Fruit fly (Drosophila melanogaster) whole organism, wandering third instar larva: Measurements from ENCODE around the gene Galphaf.

Source experiments
- Abd-B ChIP-seq: fragments of >200 bp; optimal IDR thresholded peaks from 2 replicates; lab custom pipeline; 2017; ENCODE audit warnings: missing biosample characterization, missing genetic modification characterization
- CG32264 ChIP-seq: fragments of 200-800 bp; sonication (Bioruptor generic); optimal IDR thresholded peaks from 2 replicates; lab custom pipeline; 2016; ENCODE audit warnings: missing biosample characterization, missing genetic modification characterization
- CrebA ChIP-seq: fragments of 200-800 bp; sonication (Bioruptor generic); optimal IDR thresholded peaks from 2 replicates; lab custom pipeline; 2016; ENCODE audit warnings: missing biosample characterization, mild to moderate bottlenecking, missing genetic modification characterization, borderline replicate concordance
- Dfd ChIP-seq: fragments of >200 bp; optimal IDR thresholded peaks from 2 replicates; lab custom pipeline; 2017; ENCODE audit warnings: missing biosample characterization, missing genetic modification characterization
- Dif ChIP-seq: fragments of 200-275, 200-300 bp; sonication (Bioruptor generic); optimal IDR thresholded peaks from 2 replicates; lab custom pipeline; 2018; ENCODE audit warnings: missing biosample characterization, missing genetic modification characterization; ENCODE audit not compliant: partially characterized antibody
- GATAd ChIP-seq: sonication (Bioruptor generic); optimal IDR thresholded peaks from 2 replicates; lab custom pipeline; 2016; ENCODE audit warnings: missing biosample characterization, missing genetic modification characterization
- HLH106 ChIP-seq: fragments of 200-800 bp; optimal IDR thresholded peaks from 3 replicates; lab custom pipeline; 2019; ENCODE audit warnings: missing biosample characterization, mild to moderate bottlenecking, missing genetic modification characterization, moderate library complexity
- Hnf4 ChIP-seq: fragments of 200-800 bp; sonication (Bioruptor generic); optimal IDR thresholded peaks from 2 replicates; lab custom pipeline; 2016; ENCODE audit warnings: missing biosample characterization, mild to moderate bottlenecking, missing genetic modification characterization
- Hr83 ChIP-seq: fragments of 200-300 bp; sonication (Bioruptor generic); optimal IDR thresholded peaks from 2 replicates; lab custom pipeline; 2016; ENCODE audit warnings: missing biosample characterization, mild to moderate bottlenecking, missing genetic modification characterization, moderate library complexity; ENCODE audit not compliant: poor library complexity, severe bottlenecking
- Jra ChIP-seq: sonication (Bioruptor generic); optimal IDR thresholded peaks from 2 replicates; lab custom pipeline; 2016; ENCODE audit warnings: missing biosample characterization, missing genetic modification characterization
- Mio ChIP-seq: sonication (Bioruptor generic); optimal IDR thresholded peaks from 2 replicates; lab custom pipeline; 2016; ENCODE audit warnings: missing biosample characterization, missing genetic modification characterization
- Myc ChIP-seq: fragments of >200 bp; optimal IDR thresholded peaks from 2 replicates; lab custom pipeline; 2017
- N ChIP-seq: fragments of >200 bp; optimal IDR thresholded peaks from 2 replicates; lab custom pipeline; 2018; ENCODE audit warnings: missing biosample characterization, missing external identifiers, missing genetic modification characterization
- OdsH ChIP-seq: fragments of 200-800 bp; sonication (Bioruptor generic); optimal IDR thresholded peaks from 2 replicates; lab custom pipeline; 2016; ENCODE audit warnings: missing biosample characterization, mild to moderate bottlenecking, missing genetic modification characterization
- Rel ChIP-seq, 2 experiments: fragments of 200-800 bp; sonication (Bioruptor generic) in 1 of 2; optimal IDR thresholded peaks; 2 replicates in 1 of 2; 3 replicates in 1 of 2; lab custom pipeline; 2016 to 2019; ENCODE audit warnings: mild to moderate bottlenecking in 2 of 2, missing biosample characterization in 2 of 2, missing genetic modification characterization in 2 of 2, moderate library complexity in 1 of 2
- Vsx2 ChIP-seq: fragments of 200-300, 225-300 bp; sonication (Bioruptor generic); optimal IDR thresholded peaks from 2 replicates; lab custom pipeline; 2018; ENCODE audit warnings: missing biosample characterization, missing genetic modification characterization; ENCODE audit not compliant: partially characterized antibody
- br ChIP-seq: fragments of 200-800 bp; sonication (Bioruptor generic); optimal IDR thresholded peaks from 2 replicates; lab custom pipeline; 2016; ENCODE audit warnings: missing biosample characterization, missing genetic modification characterization
- brk ChIP-seq: fragments of 200-800 bp; sonication (Bioruptor generic); optimal IDR thresholded peaks from 2 replicates; lab custom pipeline; 2016; ENCODE audit warnings: missing biosample characterization, mild to moderate bottlenecking, missing genetic modification characterization
- dl ChIP-seq, 2 experiments: fragments of 175-275, 200-275 bp in 1 of 2; fragments of 200-275 bp in 1 of 2; sonication (Bioruptor generic); optimal IDR thresholded peaks; lab custom pipeline; 2018; ENCODE audit warnings: mild to moderate bottlenecking in 2 of 2, missing biosample characterization in 2 of 2, missing genetic modification characterization in 2 of 2, moderate library complexity in 2 of 2; ENCODE audit not compliant: partially characterized antibody in 2 of 2, insufficient read depth in 1 of 2
- dmrt93B ChIP-seq: fragments of 200-800 bp; sonication (Bioruptor generic); optimal IDR thresholded peaks from 2 replicates; lab custom pipeline; 2018; ENCODE audit warnings: missing biosample characterization, mild to moderate bottlenecking, missing genetic modification characterization
- dsf ChIP-seq: sonication (Bioruptor generic); optimal IDR thresholded peaks from 2 replicates; lab custom pipeline; 2016; ENCODE audit warnings: missing biosample characterization, missing genetic modification characterization, borderline replicate concordance
- ey ChIP-seq: fragments of 200-800 bp; sonication (Bioruptor generic); optimal IDR thresholded peaks from 2 replicates; lab custom pipeline; 2016; ENCODE audit warnings: missing biosample characterization, missing genetic modification characterization
- foxo ChIP-seq, 2 experiments: fragments of 200-800 bp; sonication (Bioruptor generic); optimal IDR thresholded peaks; 2 replicates in 1 of 2; 3 replicates in 1 of 2; lab custom pipeline; 2016 to 2017; ENCODE audit warnings: missing biosample characterization in 2 of 2, missing genetic modification characterization in 2 of 2
- fru ChIP-seq: fragments of 200-800 bp; sonication (Bioruptor generic); optimal IDR thresholded peaks from 3 replicates; lab custom pipeline; 2016; ENCODE audit warnings: missing biosample characterization, mild to moderate bottlenecking, missing genetic modification characterization
- h ChIP-seq: fragments of 200-800 bp; sonication (Bioruptor generic); optimal IDR thresholded peaks from 3 replicates; lab custom pipeline; 2016; ENCODE audit warnings: missing biosample characterization, mild to moderate bottlenecking, missing genetic modification characterization
- jim ChIP-seq: fragments of 175-275, 200-325 bp; sonication (Bioruptor generic); optimal IDR thresholded peaks from 2 replicates; lab custom pipeline; 2016; ENCODE audit warnings: missing biosample characterization, mild to moderate bottlenecking, missing genetic modification characterization
- lola ChIP-seq: fragments of >200 bp; optimal IDR thresholded peaks from 2 replicates; lab custom pipeline; 2017; ENCODE audit warnings: missing biosample characterization, missing genetic modification characterization
- pan ChIP-seq: fragments of >200 bp; optimal IDR thresholded peaks from 2 replicates; lab custom pipeline; 2017
- psq ChIP-seq: fragments of 200-800 bp; sonication (Bioruptor generic); optimal IDR thresholded peaks from 3 replicates; lab custom pipeline; 2017; ENCODE audit warnings: missing biosample characterization, mild to moderate bottlenecking, missing genetic modification characterization, moderate library complexity
- rgr ChIP-seq: fragments of 200-800 bp; sonication (Bioruptor generic); optimal IDR thresholded peaks from 3 replicates; lab custom pipeline; 2016; ENCODE audit warnings: missing biosample characterization, mild to moderate bottlenecking, missing genetic modification characterization
- sage ChIP-seq: fragments of 200-800 bp; sonication (Bioruptor generic); optimal IDR thresholded peaks from 2 replicates; lab custom pipeline; 2016; ENCODE audit warnings: missing biosample characterization, mild to moderate bottlenecking, missing genetic modification characterization
- tai ChIP-seq: sonication (Bioruptor generic); optimal IDR thresholded peaks from 2 replicates; lab custom pipeline; 2016; ENCODE audit warnings: missing biosample characterization, missing genetic modification characterization
- usp ChIP-seq: fragments of >200 bp; optimal IDR thresholded peaks from 2 replicates; lab custom pipeline; 2017; ENCODE audit warnings: missing biosample characterization, missing genetic modification characterization
- woc ChIP-seq: sonication (Bioruptor generic); optimal IDR thresholded peaks from 2 replicates; lab custom pipeline; 2016; ENCODE audit warnings: missing biosample characterization, mild to moderate bottlenecking, missing genetic modification characterization

The Galphaf gene

dm6 chr3L:16682371-16682770, 14.6 kb upstream of the Galphaf start:
- TF ChIP-seq CG32264 (GFP tag; lab: Kevin White, UChicago) (no peak), h (GFP tag; lab: Kevin White, UChicago) (peak; percentile 23), CrebA (GFP tag; lab: Kevin White, UChicago) (peak; percentile 63), Rel (GFP tag; optimal IDR thresholded peaks at IDR 0.05; lab: Kevin White, UChicago) (no peak), Rel (tag; optimal IDR thresholded peaks at IDR 0.05; lab: Kevin White, UChicago) (peak; percentile 94)

- TF ChIP-seq Vsx2 (GFP tag; lab: Kevin White, UChicago) (no peak), lola (GFP tag; lab: Kevin White, UChicago) (no peak), Dfd (GFP tag; lab: Kevin White, UChicago) (peak; percentile 98), tai (GFP tag; lab: Kevin White, UChicago) (no peak), HLH106 (tag; lab: Kevin White, UChicago) (no peak), OdsH (GFP tag; lab: Kevin White, UChicago) (no peak)
- TF ChIP-seq, all 38 proteins: peak for 1
These were observed 11.9 kb upstream of the Galphaf start for dm6 chr3L:16679492-16680120.

- TF ChIP-seq GATAd (GFP tag; lab: Kevin White, UChicago) (no peak), Abd-B (no peak), usp (GFP tag; lab: Kevin White, UChicago) (no peak), woc (GFP tag; lab: Kevin White, UChicago) (no peak), Myc (lab: Kevin White, UChicago) (peak; percentile 51), Hr83 (no peak), rgr (GFP tag; lab: Kevin White, UChicago) (peak; percentile 34), CG32264 (GFP tag; lab: Kevin White, UChicago) (no peak), sage (peak; percentile 10), CrebA (GFP tag; lab: Kevin White, UChicago) (no peak), N (GFP tag; lab: Kevin White, UChicago) (no peak), Vsx2 (GFP tag; lab: Kevin White, UChicago) (no peak), dl (GFP tag; optimal IDR thresholded peaks at IDR 0.05; lab: Kevin White, UChicago; ENCODE audit: insufficient read depth in 1 of 2, partially characterized antibody in 2 of 2) (no peak), ey (GFP tag; lab: Kevin White, UChicago) (no peak), brk (GFP tag; lab: Kevin White, UChicago) (no peak), br (GFP tag; lab: Kevin White, UChicago) (no peak), foxo (GFP tag; optimal IDR thresholded peaks at IDR 0.05; lab: Kevin White, UChicago) (no peak)
- TF ChIP-seq, all 38 proteins: peak for 3
These were observed 5.8 kb upstream of the Galphaf start, which contains the start of the genes zetaCOP and CG13032 for dm6 chr3L:16673367-16674014. Gene zetaCOP (minus strand): TSS chr3L:16673555. Gene CG13032 (plus strand): TSS chr3L:16673964.

dm6 chr3L:16670882-16671675, 3.3 kb upstream of the Galphaf start:
- TF ChIP-seq Mio (GFP tag; lab: Kevin White, UChicago), result no peak
- TF ChIP-seq rgr (GFP tag; lab: Kevin White, UChicago), result no peak
- no peak for TF ChIP-seq br (GFP tag; lab: Kevin White, UChicago)
- TF ChIP-seq dmrt93B (GFP tag; lab: Kevin White, UChicago), result no peak
- no peak for TF ChIP-seq Rel (GFP tag; optimal IDR thresholded peaks at IDR 0.05; lab: Kevin White, UChicago)
- TF ChIP-seq Rel (tag; optimal IDR thresholded peaks at IDR 0.05; lab: Kevin White, UChicago), result peak; percentile 85

dm6 chr3L:16670195-16670594, 2.5 kb upstream of the Galphaf start:
- TF ChIP-seq usp (GFP tag; lab: Kevin White, UChicago), result no peak
- no peak for TF ChIP-seq Abd-B
- no peak for TF ChIP-seq dsf (GFP tag; lab: Kevin White, UChicago)
- TF ChIP-seq brk (GFP tag; lab: Kevin White, UChicago), result no peak
- TF ChIP-seq Rel (GFP tag; optimal IDR thresholded peaks at IDR 0.05; lab: Kevin White, UChicago), result no peak
- TF ChIP-seq Rel (tag; optimal IDR thresholded peaks at IDR 0.05; lab: Kevin White, UChicago), result peak; percentile 64
- no peak for TF ChIP-seq psq (GFP tag; lab: Kevin White, UChicago)
- no peak for TF ChIP-seq sage
- TF ChIP-seq CrebA (GFP tag; lab: Kevin White, UChicago), result no peak
- no peak for TF ChIP-seq GATAd (GFP tag; lab: Kevin White, UChicago)
- TF ChIP-seq Dif (GFP tag; lab: Kevin White, UChicago), result no peak
- peak; percentile 93 for TF ChIP-seq Hr83
- peak; percentile 34 for TF ChIP-seq fru (GFP tag; lab: Kevin White, UChicago)
- peak; percentile 23 for TF ChIP-seq br (GFP tag; lab: Kevin White, UChicago)
- peak; percentile 45 for TF ChIP-seq OdsH (GFP tag; lab: Kevin White, UChicago)
- no peak for TF ChIP-seq jim (GFP tag; lab: Kevin White, UChicago)
- TF ChIP-seq N (GFP tag; lab: Kevin White, UChicago), result no peak
- TF ChIP-seq Hnf4, result peak; percentile 61
- TF ChIP-seq ey (GFP tag; lab: Kevin White, UChicago), result no peak
- TF ChIP-seq dl (GFP tag; optimal IDR thresholded peaks at IDR 0.05; lab: Kevin White, UChicago; ENCODE audit: insufficient read depth in 1 of 2, partially characterized antibody in 2 of 2), result no peak
- TF ChIP-seq lola (GFP tag; lab: Kevin White, UChicago), result no peak
- TF ChIP-seq Jra, result peak; percentile 55
- no peak for TF ChIP-seq woc (GFP tag; lab: Kevin White, UChicago)
- TF ChIP-seq Mio (GFP tag; lab: Kevin White, UChicago), result no peak
- no peak for TF ChIP-seq pan (lab: Kevin White, UChicago)
